Fruit fly (Drosophila melanogaster) whole organism, prepupa: Measurements from ENCODE around the gene CG18788.
A peak's percentile ranks its signal among the peaks of the same experiment; 100 is the strongest.

Experiments used
- Blimp-1 ChIP-seq: fragments of 200-800 bp; sonication (Bioruptor generic); optimal IDR thresholded peaks from 3 replicates; lab custom pipeline; 2017; ENCODE audit warnings: missing biosample characterization, missing genetic modification characterization, mild to moderate bottlenecking, moderate library complexity, missing genetic modification reagents
- CG1621 ChIP-seq: fragments of 200-800 bp; sonication (Bioruptor generic); optimal IDR thresholded peaks from 3 replicates; lab custom pipeline; 2018; ENCODE audit warnings: missing biosample characterization, mild to moderate bottlenecking, missing genetic modification characterization
- CG3919 ChIP-seq: fragments of 200-800 bp; sonication (Bioruptor generic); optimal IDR thresholded peaks from 3 replicates; lab custom pipeline; 2016; ENCODE audit warnings: missing biosample characterization, missing genetic modification characterization
- CG4318 ChIP-seq: fragments of 200-800 bp; sonication (Bioruptor generic); optimal IDR thresholded peaks from 3 replicates; lab custom pipeline; 2017; ENCODE audit warnings: missing biosample characterization, mild to moderate bottlenecking, missing genetic modification characterization
- CG6163 ChIP-seq: fragments of 200-800 bp; sonication (Bioruptor generic); IDR thresholded peaks from 3 replicates; pipeline ENCODE4 v1.3.6; 2022; ENCODE audit warnings: missing biosample characterization, missing genetic modification characterization
- CG8119 ChIP-seq: fragments of 200-800 bp; sonication (Bioruptor generic); IDR thresholded peaks from 3 replicates; pipeline ENCODE4 v1.3.6; 2022; ENCODE audit warnings: missing biosample characterization, missing genetic modification characterization
- CG9139 ChIP-seq: fragments of 200-800 bp; sonication (Bioruptor generic); optimal IDR thresholded peaks from 3 replicates; lab custom pipeline; 2017; ENCODE audit warnings: missing biosample characterization, mild to moderate bottlenecking, missing genetic modification characterization
- Ets96B ChIP-seq: fragments of 200-800 bp; optimal IDR thresholded peaks from 2 replicates; lab custom pipeline; 2019; ENCODE audit warnings: missing biosample characterization, mild to moderate bottlenecking, missing genetic modification characterization, moderate library complexity
- Met ChIP-seq: fragments of 200-800 bp; sonication (Bioruptor generic); optimal IDR thresholded peaks from 3 replicates; lab custom pipeline; 2016; ENCODE audit warnings: missing biosample characterization, missing genetic modification characterization
- dsx ChIP-seq: fragments of 200-800 bp; optimal IDR thresholded peaks from 3 replicates; lab custom pipeline; 2019; ENCODE audit warnings: missing biosample characterization, mild to moderate bottlenecking, missing genetic modification characterization, moderate library complexity; ENCODE audit not compliant: poor library complexity, severe bottlenecking
- eg ChIP-seq: fragments of 200-800 bp; sonication (Bioruptor generic); IDR thresholded peaks from 3 replicates; pipeline ENCODE4 v1.3.6; 2022; ENCODE audit warnings: missing biosample characterization, missing genetic modification characterization
- esn ChIP-seq: fragments of 200-800 bp; sonication (Bioruptor generic); optimal IDR thresholded peaks from 2 replicates; lab custom pipeline; 2016; ENCODE audit warnings: missing biosample characterization, mild to moderate bottlenecking, missing genetic modification characterization, moderate library complexity
- fd85E ChIP-seq: fragments of 200-800 bp; sonication (Bioruptor generic); optimal IDR thresholded peaks from 3 replicates; lab custom pipeline; 2016; ENCODE audit warnings: missing biosample characterization, missing genetic modification characterization

dm6 chr2L:11990458-11991065 is 43.4 kb upstream of the CG18788 start, which contains the start of gene escl:
- TF ChIP-seq CG8119 (GFP tag; lab: Robert Waterston, UW) (no peak), dsx (GFP tag; lab: Kevin White, UChicago) (peak; percentile 5), eg (no peak), esn (GFP tag; lab: Kevin White, UChicago) (peak; percentile 3), CG4318 (no peak), CG3919 (no peak), fd85E (no peak), CG1621 (tag; lab: Kevin White, UChicago) (peak; percentile 18), Met (no peak), Ets96B (tag; lab: Kevin White, UChicago) (no peak), CG9139 (GFP tag; lab: Kevin White, UChicago) (no peak), CG6163 (GFP tag; lab: Robert Waterston, UW) (no peak), Blimp-1 (no peak)
